Fruit fly (Drosophila melanogaster): Measurements from ENCODE around the gene Tengl3.

dm6 chr2L:2202018-2202852, 35.8 kb downstream of the Tengl3 start:
- peak; percentile 100 for TF ChIP-seq CG4318 (GFP tag; optimal IDR thresholded peaks at IDR 0.05)
- peak; percentile 100 for TF ChIP-seq Lpt (GFP tag; optimal IDR thresholded peaks at IDR 0.05)
- peak; percentile 100 for TF ChIP-seq Met (GFP tag; optimal IDR thresholded peaks at IDR 0.05)
- TF ChIP-seq CG11762 (GFP tag; optimal IDR thresholded peaks at IDR 0.05; ENCODE audit: insufficient read depth) = peak; percentile 100
- TF ChIP-seq dsx (GFP tag; optimal IDR thresholded peaks at IDR 0.05; ENCODE audit: poor library complexity, severe bottlenecking) = peak; percentile 99
- TF ChIP-seq Hr38 (GFP tag; optimal IDR thresholded peaks at IDR 0.05) = peak; percentile 98
- peak; percentile 99 for TF ChIP-seq Sox15 (GFP tag; optimal IDR thresholded peaks at IDR 0.05)
- TF ChIP-seq OdsH (GFP tag; optimal IDR thresholded peaks at IDR 0.05) = peak; percentile 100
- TF ChIP-seq Blimp-1 (GFP tag; optimal IDR thresholded peaks at IDR 0.05) = peak; percentile 98
- TF ChIP-seq CG16779 (tag; optimal IDR thresholded peaks at IDR 0.05) = peak; percentile 99
- TF ChIP-seq CG32006 (GFP tag; optimal IDR thresholded peaks at IDR 0.05) = peak; percentile 100

Measured in whole organism, prepupa.